Worm (Caenorhabditis elegans) whole organism, midembryonic: ENCODE results near the gene C25F9.5.
A peak's percentile ranks its signal among the peaks of the same experiment; 100 is the strongest.

Source experiments
- T22C8.4 ChIP-seq: fragments of 200-800 bp; sonication (Bioruptor generic); IDR thresholded peaks from 2 replicates; pipeline ENCODE4 v1.3.6; 2022; ENCODE audit warnings: missing genetic modification characterization, missing compliant biosample characterization
- cog-1 ChIP-seq: sonication (generic microtip); optimal IDR thresholded peaks from 2 replicates; lab custom pipeline; 2016; ENCODE audit warnings: missing genetic modification characterization, missing compliant biosample characterization
- flt-1 ChIP-seq: fragments of 200-800 bp; sonication (Bioruptor generic); IDR thresholded peaks from 2 replicates; pipeline ENCODE4 v1.3.6; 2022; ENCODE audit warnings: missing genetic modification characterization, missing compliant biosample characterization
- klf-2 ChIP-seq: fragments of 200-800 bp; sonication (Bioruptor generic); conservative IDR thresholded peaks from 2 replicates; pipeline ENCODE4 v1.3.6; 2022; ENCODE audit warnings: missing genetic modification reagents, missing genetic modification characterization, missing compliant biosample characterization
- med-1 ChIP-seq: sonication (generic microtip); optimal IDR thresholded peaks from 2 replicates; lab custom pipeline; 2017; ENCODE audit warnings: missing genetic modification characterization, mild to moderate bottlenecking, missing compliant biosample characterization, antibody characterized with exemption, missing genetic modification reagents; ENCODE audit not compliant: insufficient read depth
- ref-1 ChIP-seq: fragments of 200-800 bp; sonication (Bioruptor generic); conservative IDR thresholded peaks from 2 replicates; pipeline ENCODE4 v1.3.6; 2022; ENCODE audit warnings: missing genetic modification reagents, missing genetic modification characterization, missing compliant biosample characterization
- tab-1 ChIP-seq: fragments of 200-800 bp; sonication (Bioruptor generic); IDR thresholded peaks from 2 replicates; pipeline ENCODE4 v1.3.6; 2022; ENCODE audit warnings: missing genetic modification characterization, missing compliant biosample characterization
- ztf-23 ChIP-seq: fragments of 200-800 bp; sonication (Bioruptor generic); IDR thresholded peaks from 2 replicates; pipeline ENCODE4 v1.3.6; 2022; ENCODE audit warnings: missing genetic modification reagents, missing genetic modification characterization, missing compliant biosample characterization
- ztf-29 ChIP-seq: fragments of 200-800 bp; sonication (Bioruptor generic); IDR thresholded peaks from 2 replicates; pipeline ENCODE4 v1.3.6; 2022; ENCODE audit warnings: missing genetic modification reagents, missing genetic modification characterization, missing compliant biosample characterization

C25F9.5 gene

DNA sequence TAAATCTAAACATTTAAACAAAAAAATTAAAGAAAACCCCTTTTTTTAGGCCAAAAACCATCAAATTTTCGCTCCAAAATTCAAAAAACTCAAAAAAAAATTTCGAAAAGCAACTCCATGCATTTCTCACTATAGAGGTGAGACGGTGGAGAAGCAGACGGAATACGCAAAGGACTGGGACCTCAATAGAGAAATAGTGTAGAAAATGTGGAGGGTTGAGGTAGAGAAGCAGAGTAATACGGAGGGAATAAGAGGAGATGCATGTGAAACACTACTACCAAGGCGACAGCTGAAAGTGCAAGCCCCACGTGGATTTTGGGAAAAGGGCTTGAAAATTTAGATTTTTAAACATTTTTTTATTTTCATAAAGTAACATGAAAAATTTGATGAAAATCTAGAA is 19.4 kb downstream of the C25F9.5 start:
- no peak for TF ChIP-seq cog-1 (tag; lab: Kevin White, UChicago)
- TF ChIP-seq ztf-23, result no peak

DNA sequence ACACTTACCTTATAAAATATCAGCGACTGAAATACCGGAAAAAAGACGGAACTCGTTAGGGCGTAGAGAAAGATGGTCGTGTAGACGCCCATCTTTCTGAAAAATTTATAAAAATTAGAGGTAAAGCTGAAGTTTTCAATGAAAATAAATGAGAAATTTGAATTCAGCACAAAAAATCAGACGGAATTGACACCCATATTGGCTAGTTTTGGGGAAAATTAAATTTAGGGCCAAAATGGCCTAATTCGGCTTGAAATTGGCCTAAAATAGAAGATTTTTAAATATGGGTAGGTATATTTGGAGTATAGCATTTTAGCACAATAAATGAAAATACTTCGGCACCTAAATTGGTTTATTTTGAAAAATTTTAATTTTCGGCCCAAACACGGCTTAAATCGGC is 20.6 kb downstream of the C25F9.5 start, which contains the start of gene slcr-46.2:
Gene slcr-46.2, minus strand, starts transcription at position 101 of the 400 bp plus-strand sequence.
- TF ChIP-seq med-1 (GFP tag; lab: Kevin White, UChicago) (no peak), tab-1 (GFP tag; lab: Robert Waterston, UW) (no peak), ref-1 (GFP tag; lab: Robert Waterston, UW) (no peak), klf-2 (no peak), flt-1 (GFP tag; lab: Robert Waterston, UW) (no peak), ztf-23 (no peak), ztf-29 (GFP tag; lab: Robert Waterston, UW) (no peak), T22C8.4 (GFP tag; lab: Robert Waterston, UW) (no peak), cog-1 (tag; lab: Kevin White, UChicago) (no peak)

DNA sequence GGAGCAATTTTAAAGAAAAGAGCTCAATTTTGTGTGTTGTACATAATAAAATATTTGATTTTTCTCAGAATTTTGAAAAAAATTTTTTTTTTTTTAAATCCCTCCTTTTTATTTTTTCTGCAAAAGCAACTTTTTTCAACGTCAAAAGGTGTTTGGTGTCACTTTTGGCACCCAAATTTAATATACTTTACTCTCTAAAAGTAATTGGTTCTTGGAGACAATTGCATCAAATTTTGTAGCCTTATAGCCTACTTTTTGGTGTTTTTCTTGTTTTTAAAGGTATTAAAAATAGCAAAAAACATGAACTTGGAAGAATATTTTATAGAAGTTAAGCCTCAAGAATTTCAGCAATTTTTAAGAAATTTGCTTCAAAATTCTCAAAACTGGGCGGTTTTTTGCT is 29.7 kb downstream of the C25F9.5 start, which contains the start of gene srw-84:
Gene srw-84, plus strand, starts transcription at position 301 of the 400 bp plus-strand sequence.
- TF ChIP-seq tab-1 (GFP tag; lab: Robert Waterston, UW), result no peak

DNA sequence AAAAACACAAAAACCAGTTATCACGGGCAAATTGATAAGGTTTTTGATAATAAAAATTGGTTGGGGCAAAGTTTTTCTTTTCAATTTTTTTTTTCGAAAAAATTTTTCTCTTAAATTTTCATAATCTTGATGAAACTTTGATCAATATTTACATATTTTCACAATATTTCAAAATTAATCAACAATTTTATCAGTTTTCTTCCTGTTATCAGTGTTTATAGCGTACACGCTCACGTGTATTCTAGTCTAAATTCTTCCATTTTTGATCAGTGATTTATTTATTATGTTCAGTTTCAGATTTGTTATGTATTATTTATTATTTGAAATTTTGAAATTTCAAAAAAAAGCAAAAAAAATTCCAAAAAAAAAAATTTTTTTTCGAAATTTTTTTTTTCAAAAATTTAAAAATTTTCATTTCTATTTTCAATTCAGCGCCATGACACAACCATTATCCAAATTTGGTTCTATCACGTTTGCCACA is 33.6 kb downstream of the C25F9.5 start, which contains the start of gene nceh-1:
Gene nceh-1, plus strand, starts transcription at position 431 of the 481 bp plus-strand sequence.
- no peak for TF ChIP-seq cog-1 (tag; lab: Kevin White, UChicago)
- no peak for TF ChIP-seq ztf-23
- TF ChIP-seq ref-1 (GFP tag; lab: Robert Waterston, UW), result no peak
- no peak for TF ChIP-seq T22C8.4 (GFP tag; lab: Robert Waterston, UW)
- no peak for TF ChIP-seq ztf-29 (GFP tag; lab: Robert Waterston, UW)
- no peak for TF ChIP-seq flt-1 (GFP tag; lab: Robert Waterston, UW)
- no peak for TF ChIP-seq klf-2
- TF ChIP-seq tab-1 (GFP tag; lab: Robert Waterston, UW), result no peak
- TF ChIP-seq med-1 (GFP tag; lab: Kevin White, UChicago), result no peak

DNA sequence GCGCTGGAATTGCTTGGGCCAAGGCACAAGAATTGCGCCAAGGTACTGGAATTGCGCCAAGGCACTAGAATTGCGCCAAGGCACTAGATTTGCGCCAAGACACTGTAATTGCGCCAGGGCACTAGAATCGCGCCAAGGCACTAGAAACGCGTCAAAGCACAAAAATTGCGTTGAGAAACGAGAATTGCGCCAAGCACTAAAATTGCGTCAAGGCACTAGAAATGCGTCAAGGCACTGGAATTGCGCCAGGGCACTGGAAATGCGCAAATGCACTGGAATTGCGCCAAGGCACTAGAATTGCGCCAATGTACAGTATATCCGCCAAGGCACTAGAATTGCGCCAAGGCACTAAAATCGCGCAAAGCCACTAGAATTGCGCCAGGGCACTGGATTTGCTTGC is 38.9 kb downstream of the C25F9.5 start:
- TF ChIP-seq ztf-23 (no peak), T22C8.4 (GFP tag; lab: Robert Waterston, UW) (0 out of 2 replicates have a peak, but pooled peaks have one; percentile 3)

DNA sequence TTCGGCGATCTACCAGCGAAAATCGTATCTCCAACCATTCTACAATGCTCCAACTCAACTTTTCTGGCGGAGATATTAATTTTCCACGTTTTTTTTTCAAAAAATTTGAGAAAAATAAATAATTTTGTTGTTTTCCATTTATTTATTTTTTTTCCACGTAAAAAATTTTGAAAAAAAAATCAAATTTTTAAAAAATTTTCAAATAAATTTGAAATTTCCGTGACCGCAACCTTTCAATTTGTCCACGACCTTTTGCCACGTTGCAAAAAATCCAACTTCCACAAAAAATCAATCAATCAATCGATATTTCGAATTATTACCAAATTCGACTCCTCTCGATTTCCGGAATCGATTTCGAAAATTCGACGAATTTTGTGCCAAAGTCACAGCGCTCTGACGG is 39.4 kb downstream of the C25F9.5 start, which contains the start of gene Y43F8A.2:
Gene Y43F8A.2, plus strand, starts transcription at position 301 of the 400 bp plus-strand sequence.
- TF ChIP-seq cog-1 (tag; lab: Kevin White, UChicago) (no peak), T22C8.4 (GFP tag; lab: Robert Waterston, UW) (peak; percentile 10; the same call in 1 of the 2 replicates)

DNA sequence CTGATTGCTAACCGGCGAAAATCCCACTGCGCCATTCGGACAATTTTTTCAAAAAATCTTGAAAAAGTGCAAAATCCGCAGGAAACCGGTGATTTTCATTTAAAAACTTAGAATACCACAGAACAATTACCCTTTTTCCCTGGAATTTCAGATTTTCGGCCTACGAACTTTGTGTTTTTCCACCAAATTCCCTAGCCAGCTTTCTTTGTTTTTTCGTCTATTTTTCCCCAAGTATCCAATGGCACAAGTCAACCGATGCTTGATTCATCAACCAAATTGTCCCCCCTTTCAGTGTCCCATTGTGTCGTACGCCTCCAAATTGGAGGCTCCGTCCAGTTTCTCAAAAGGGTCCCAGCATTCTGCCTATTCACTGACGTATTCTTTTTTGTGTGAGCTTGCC is 40.5 kb downstream of the C25F9.5 start, which contains the start of gene Y43F8A.1:
Gene Y43F8A.1, plus strand, starts transcription at position 301 of the 400 bp plus-strand sequence.
- no peak for TF ChIP-seq T22C8.4 (GFP tag; lab: Robert Waterston, UW)
- TF ChIP-seq flt-1 (GFP tag; lab: Robert Waterston, UW), result no peak
- no peak for TF ChIP-seq ztf-29 (GFP tag; lab: Robert Waterston, UW)

DNA sequence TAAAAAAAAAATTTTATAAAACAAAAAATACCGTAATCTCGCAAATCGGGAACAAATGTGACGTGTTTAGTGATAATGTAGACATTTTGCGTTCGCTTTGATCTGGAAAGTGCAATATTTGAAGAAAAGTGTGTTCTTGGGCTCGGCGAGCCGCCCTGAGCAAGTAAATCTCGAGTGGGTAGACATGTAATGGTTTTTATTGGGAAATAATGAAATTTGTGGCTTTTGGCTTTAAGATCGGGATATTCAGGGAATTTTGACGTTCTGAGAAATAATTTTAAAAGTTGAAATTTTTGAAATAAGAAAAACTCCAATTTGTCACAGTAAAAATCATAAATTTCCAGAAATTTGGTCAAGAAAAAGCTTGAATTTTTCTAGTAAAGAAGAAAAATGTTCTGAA is 48.1 kb downstream of the C25F9.5 start, which contains the start of gene C14B4.2:
Gene C14B4.2, minus strand, starts transcription at position 101 of the 400 bp plus-strand sequence.
- TF ChIP-seq ztf-29 (GFP tag; lab: Robert Waterston, UW) (no peak), ztf-23 (no peak), ref-1 (GFP tag; lab: Robert Waterston, UW) (no peak)

DNA sequence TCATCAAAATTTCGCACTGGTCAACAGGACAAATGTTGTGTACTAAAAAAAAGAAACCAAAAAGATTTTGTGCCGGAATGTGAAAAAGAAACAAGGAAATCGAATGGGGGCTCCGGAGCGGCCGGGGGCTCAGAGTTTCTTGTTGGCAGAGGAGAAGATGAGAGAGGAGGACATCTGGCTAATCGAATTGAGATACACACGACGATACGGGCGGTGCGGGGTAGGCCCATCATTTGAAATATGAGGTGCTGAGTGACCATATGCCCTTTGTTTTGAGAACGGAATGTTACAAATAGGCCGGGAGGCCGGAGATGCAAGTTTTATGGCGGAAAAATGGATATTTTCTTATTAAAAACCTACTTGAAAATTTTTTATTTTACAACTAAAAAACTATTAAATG is 52.6 kb downstream of the C25F9.5 start:
- TF ChIP-seq ztf-29 (GFP tag; lab: Robert Waterston, UW) (no peak), ztf-23 (no peak), klf-2 (no peak), flt-1 (GFP tag; lab: Robert Waterston, UW) (no peak; the same call in 1 of the 2 replicates), cog-1 (tag; lab: Kevin White, UChicago) (no peak)
